Fruit fly (Drosophila melanogaster): ENCODE measurements around the gene Jhbp16.

dm6 chr3R:21616061-21616851 lies 47.9 kb upstream of the Jhbp16 start:
- TF ChIP-seq CG17806 (tag; optimal IDR thresholded peaks at IDR 0.05), result no peak
- TF ChIP-seq Ets98B (GFP tag; IDR thresholded peaks at IDR 0.05), result no peak
- TF ChIP-seq CG9948 (tag; optimal IDR thresholded peaks at IDR 0.05), result no peak
- no peak for TF ChIP-seq fd96Ca (GFP tag; IDR thresholded peaks at IDR 0.05)
- TF ChIP-seq rn (GFP tag; IDR thresholded peaks at IDR 0.05), result no peak
- TF ChIP-seq CG34367 (tag; optimal IDR thresholded peaks at IDR 0.05), result no peak
- no peak for TF ChIP-seq Pif1A (GFP tag; optimal IDR thresholded peaks at IDR 0.05)
- TF ChIP-seq CG4496 (GFP tag; IDR thresholded peaks at IDR 0.05), result no peak
- TF ChIP-seq gl (tag; optimal IDR thresholded peaks at IDR 0.05), result no peak
- TF ChIP-seq D1 (tag; optimal IDR thresholded peaks at IDR 0.05), result no peak
- TF ChIP-seq EcR (GFP tag; optimal IDR thresholded peaks at IDR 0.05), result peak; percentile 92

Measured in whole organism, pupa.